Worm (Caenorhabditis elegans) whole organism, L3 larva: ENCODE data around the gene D1046.4.

ENCODE experiments used
- R02D3.7 ChIP-seq: fragments of 150-350 bp; optimal IDR thresholded peaks from 2 replicates; lab custom pipeline; 2014; ENCODE audit warnings: missing biosample characterization, missing genetic modification characterization
- ceh-16 ChIP-seq: sonication (generic microtip); optimal IDR thresholded peaks from 2 replicates; lab custom pipeline; 2017; ENCODE audit warnings: missing biosample characterization, missing genetic modification characterization
- ceh-82 ChIP-seq: fragments of 150-350 bp; optimal IDR thresholded peaks from 2 replicates; lab custom pipeline; 2014; ENCODE audit warnings: missing biosample characterization, missing genetic modification characterization
- ceh-9 ChIP-seq: sonication (generic microtip); optimal IDR thresholded peaks from 2 replicates; lab custom pipeline; 2018; ENCODE audit warnings: missing biosample characterization, missing genetic modification characterization
- egl-27 ChIP-seq: sonication (generic microtip); optimal IDR thresholded peaks from 4 replicates; lab custom pipeline; 2017; ENCODE audit warnings: missing biosample characterization, missing genetic modification reagents, missing genetic modification characterization
- egl-5 ChIP-seq: fragments of 150-350 bp; optimal IDR thresholded peaks from 2 replicates; lab custom pipeline; 2017; ENCODE audit warnings: missing biosample characterization, missing genetic modification reagents, missing genetic modification characterization, inconsistent platforms
- elt-1 ChIP-seq: fragments of 150-350 bp; optimal IDR thresholded peaks from 2 replicates; lab custom pipeline; 2014; ENCODE audit warnings: missing biosample characterization, missing genetic modification characterization
- elt-3 ChIP-seq, 3 experiments: fragments of 150-350 bp in 1 of 3; sonication (generic microtip) in 2 of 3; optimal IDR thresholded peaks; 2 replicates in 2 of 3; 4 replicates in 1 of 3; lab custom pipeline; 2014 to 2017; ENCODE audit warnings: missing biosample characterization in 3 of 3, missing genetic modification characterization in 3 of 3
- eor-1 ChIP-seq, 2 experiments: fragments of 150-350 bp; optimal IDR thresholded peaks; 2 replicates each; lab custom pipeline; 2014 to 2018; ENCODE audit warnings: missing biosample characterization in 2 of 2, missing genetic modification characterization in 2 of 2
- fkh-10 ChIP-seq: sonication (generic microtip); optimal IDR thresholded peaks from 2 replicates; lab custom pipeline; 2017; ENCODE audit warnings: missing biosample characterization, missing genetic modification reagents, missing genetic modification characterization
- fkh-2 ChIP-seq: fragments of 150-350 bp; optimal IDR thresholded peaks from 2 replicates; lab custom pipeline; 2014; ENCODE audit warnings: missing biosample characterization, missing genetic modification reagents, missing genetic modification characterization
- fos-1 ChIP-seq: fragments of 150-350 bp; optimal IDR thresholded peaks from 2 replicates; lab custom pipeline; 2014; ENCODE audit warnings: missing biosample characterization, missing genetic modification characterization
- lin-39 ChIP-seq: fragments of 150-350 bp; optimal IDR thresholded peaks from 2 replicates; lab custom pipeline; 2018; ENCODE audit warnings: missing biosample characterization, missing genetic modification reagents, missing genetic modification characterization
- mml-1 ChIP-seq: fragments of 150-350 bp; sonication (generic microtip); optimal IDR thresholded peaks from 3 replicates; lab custom pipeline; 2014; ENCODE audit warnings: missing biosample characterization, missing genetic modification characterization
- nfya-1 ChIP-seq: sonication (generic microtip); optimal IDR thresholded peaks from 2 replicates; lab custom pipeline; 2017; ENCODE audit warnings: missing genetic modification characterization, mild to moderate bottlenecking, missing compliant biosample characterization, antibody characterized with exemption, moderate library complexity; ENCODE audit not compliant: insufficient read depth
- nhr-11 ChIP-seq: fragments of 150-350 bp; optimal IDR thresholded peaks from 2 replicates; lab custom pipeline; 2014; ENCODE audit warnings: missing biosample characterization, missing genetic modification characterization
- nhr-12 ChIP-seq: fragments of 150-350 bp; optimal IDR thresholded peaks from 2 replicates; lab custom pipeline; 2014; ENCODE audit warnings: missing biosample characterization, missing genetic modification characterization
- nhr-23 ChIP-seq: fragments of 150-350 bp; optimal IDR thresholded peaks from 2 replicates; lab custom pipeline; 2014; ENCODE audit warnings: missing biosample characterization, missing genetic modification reagents, missing genetic modification characterization
- nhr-237 ChIP-seq: fragments of 150-350 bp; optimal IDR thresholded peaks from 2 replicates; lab custom pipeline; 2014; ENCODE audit warnings: missing biosample characterization, missing genetic modification characterization
- nhr-25 ChIP-seq: sonication (generic microtip); optimal IDR thresholded peaks from 2 replicates; lab custom pipeline; 2017; ENCODE audit warnings: missing biosample characterization, missing genetic modification characterization
- nhr-28 ChIP-seq: fragments of 150-350 bp; optimal IDR thresholded peaks from 2 replicates; lab custom pipeline; 2014; ENCODE audit warnings: missing biosample characterization, missing genetic modification characterization
- nhr-43 ChIP-seq: sonication (generic microtip); optimal IDR thresholded peaks from 2 replicates; lab custom pipeline; 2016; ENCODE audit warnings: mild to moderate bottlenecking, missing genetic modification characterization, missing compliant biosample characterization; ENCODE audit not compliant: poor library complexity, severe bottlenecking
- nhr-67 ChIP-seq: fragments of 150-350 bp; optimal IDR thresholded peaks from 2 replicates; lab custom pipeline; 2014; ENCODE audit warnings: missing biosample characterization, missing genetic modification characterization
- nhr-76 ChIP-seq: fragments of 150-350 bp; sonication (generic microtip); optimal IDR thresholded peaks from 5 replicates; lab custom pipeline; 2014; ENCODE audit warnings: missing biosample characterization, missing genetic modification characterization
- nhr-77 ChIP-seq: fragments of 150-350 bp; optimal IDR thresholded peaks from 2 replicates; lab custom pipeline; 2014; ENCODE audit warnings: missing biosample characterization, missing genetic modification characterization
- pha-4 ChIP-seq: fragments of 150-350 bp; optimal IDR thresholded peaks from 2 replicates; lab custom pipeline; 2014; ENCODE audit warnings: missing biosample characterization, missing genetic modification reagents, missing genetic modification characterization
- tbx-2 ChIP-seq: sonication (generic microtip); optimal IDR thresholded peaks from 2 replicates; lab custom pipeline; 2016; ENCODE audit warnings: mild to moderate bottlenecking, missing genetic modification characterization, missing compliant biosample characterization
- unc-39 ChIP-seq: sonication (generic microtip); optimal IDR thresholded peaks from 4 replicates; lab custom pipeline; 2017; ENCODE audit warnings: missing biosample characterization, missing genetic modification characterization
- unc-62 ChIP-seq: fragments of 150-350 bp; sonication (generic microtip); optimal IDR thresholded peaks from 4 replicates; lab custom pipeline; 2014; ENCODE audit warnings: missing biosample characterization, missing genetic modification reagents, missing genetic modification characterization
- ztf-11 ChIP-seq: fragments of 150-350 bp; optimal IDR thresholded peaks from 2 replicates; lab custom pipeline; 2014; ENCODE audit warnings: missing biosample characterization, missing genetic modification characterization
- ztf-4 ChIP-seq: fragments of 150-350 bp; optimal IDR thresholded peaks from 2 replicates; lab custom pipeline; 2014; ENCODE audit warnings: missing biosample characterization, missing genetic modification characterization

D1046.4 gene

DNA sequence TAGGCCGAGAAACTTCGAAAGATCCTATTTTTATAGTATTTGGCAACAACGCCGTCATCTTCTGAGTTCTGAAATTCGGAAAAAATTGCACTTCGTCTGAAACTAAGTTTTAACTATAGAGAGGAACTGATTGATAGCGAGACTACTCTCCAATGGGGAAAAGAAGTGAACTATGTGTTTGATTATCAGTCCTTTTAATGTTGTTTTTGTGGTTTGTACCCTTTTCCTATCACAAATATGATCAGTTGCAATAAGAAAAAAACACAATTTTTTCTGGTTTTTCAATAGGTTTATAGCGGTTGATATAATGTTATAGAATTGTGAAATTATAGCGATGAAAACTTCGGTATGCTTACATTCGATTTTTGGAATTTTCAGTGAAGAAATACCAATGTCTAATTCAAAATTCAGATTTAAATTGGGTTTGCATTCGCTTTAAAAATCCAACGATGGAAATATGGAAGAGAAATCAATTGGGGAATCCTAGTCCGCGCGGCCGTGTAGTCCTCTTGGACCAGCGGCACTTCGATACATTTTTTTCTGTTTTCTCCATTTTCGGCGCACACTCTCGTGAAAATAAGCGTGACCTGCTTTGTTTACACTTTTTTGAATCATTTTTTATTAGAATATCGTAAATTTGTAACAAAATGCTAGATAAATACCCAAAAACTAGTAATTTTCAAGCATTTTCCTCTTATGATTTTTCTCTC, 39.7 kb downstream of the D1046.4 start, which contains the start of gene C53B4.3 (continued):
- TF ChIP-seq nhr-76 (tag; lab: Kevin White, UChicago) (no peak), unc-62 (GFP tag; lab: Kevin White, UChicago) (no peak), lin-39 (tag; lab: Kevin White, UChicago) (no peak), ztf-11 (no peak), nhr-12 (no peak), R02D3.7 (tag; lab: Kevin White, UChicago) (no peak), pha-4 (tag; lab: Kevin White, UChicago) (peak; percentile 72), elt-1 (no peak), nhr-43 (tag; lab: Kevin White, UChicago) (peak; percentile 92), fos-1 (tag; lab: Kevin White, UChicago) (no peak), nhr-23 (tag; lab: Kevin White, UChicago) (peak; percentile 60), nhr-25 (tag; lab: Kevin White, UChicago) (peak; percentile 52)
- TF ChIP-seq, all 47 proteins: peak for 12

DNA sequence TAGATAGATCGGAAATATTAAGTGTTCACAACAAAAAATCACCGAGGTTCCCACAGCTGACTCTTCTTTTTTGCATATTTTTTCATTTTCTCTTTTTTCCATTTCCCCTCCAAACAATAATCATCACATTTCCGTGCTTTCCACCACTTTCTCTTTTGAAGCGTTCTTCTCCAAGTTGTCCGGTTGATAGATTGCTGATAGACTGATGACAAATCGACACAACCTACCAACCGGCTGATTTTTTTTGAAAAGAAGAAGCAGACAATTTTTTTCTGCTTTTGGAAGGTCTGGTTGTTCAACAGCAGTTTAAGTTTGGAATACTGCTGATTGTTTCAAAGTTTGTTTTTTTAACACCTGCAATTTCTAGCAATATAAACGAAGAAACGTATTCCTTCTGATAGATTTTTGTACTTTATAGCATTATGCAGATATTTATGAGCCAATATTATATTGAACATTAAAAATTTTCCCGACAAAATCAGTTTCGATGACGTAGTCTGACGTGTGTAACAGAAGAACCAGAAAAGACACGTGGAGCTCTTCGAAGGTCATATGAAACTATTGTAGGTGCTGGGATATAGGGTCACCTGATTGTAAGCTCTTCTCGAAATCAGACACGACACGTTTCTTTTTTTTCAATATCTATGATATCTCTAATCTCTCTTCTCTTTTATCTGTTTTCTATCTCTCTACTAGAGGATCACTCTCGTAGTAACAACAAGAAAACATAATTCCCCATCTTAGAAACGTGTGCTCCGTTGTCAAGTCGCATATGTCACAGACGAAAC, 41.1 kb downstream of the D1046.4 start:
- TF ChIP-seq nfya-1 (tag; lab: Kevin White, UChicago) (peak; percentile 30), nhr-11 (tag; lab: Kevin White, UChicago) (no peak)

DNA sequence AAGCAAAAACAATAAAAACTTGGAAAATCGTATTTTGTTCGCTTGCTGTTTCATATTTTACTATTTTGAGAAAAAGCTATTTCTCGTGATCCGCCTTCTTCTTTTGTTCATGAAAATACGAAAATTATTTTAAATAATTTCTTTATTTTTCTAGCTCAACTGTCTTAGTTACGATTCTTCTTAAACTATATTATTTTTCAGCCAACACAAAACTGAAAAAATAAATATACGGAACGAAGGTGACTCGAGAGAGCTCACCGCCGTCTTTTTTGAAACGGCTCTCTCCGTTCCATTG, 41.6 kb downstream of the D1046.4 start, which contains the start of gene pdzd-8:
Gene pdzd-8 (plus strand): TSS at position 196 of the 295 bp plus-strand sequence.
- no peak for TF ChIP-seq ztf-4
- TF ChIP-seq egl-5 (tag; lab: Kevin White, UChicago): no peak
- TF ChIP-seq ceh-16 (tag; lab: Kevin White, UChicago): no peak
- TF ChIP-seq nhr-28 (tag; lab: Kevin White, UChicago): no peak
- no peak for TF ChIP-seq unc-62 (GFP tag; lab: Kevin White, UChicago)
- TF ChIP-seq fkh-10: no peak
- no peak for TF ChIP-seq fkh-2 (tag; lab: Kevin White, UChicago)
- TF ChIP-seq elt-3 (tag; optimal IDR thresholded peaks at IDR 0.05; lab: Kevin White, UChicago): no peak
- no peak for TF ChIP-seq elt-1
- TF ChIP-seq unc-39: no peak
- TF ChIP-seq R02D3.7 (tag; lab: Kevin White, UChicago): no peak
- no peak for TF ChIP-seq nhr-76 (tag; lab: Kevin White, UChicago)
- no peak for TF ChIP-seq egl-27
- no peak for TF ChIP-seq ceh-82 (tag; lab: Kevin White, UChicago)
- no peak for TF ChIP-seq mml-1 (tag; lab: Kevin White, UChicago)
- TF ChIP-seq ztf-11: no peak
- TF ChIP-seq nhr-67 (tag; lab: Kevin White, UChicago): no peak
- no peak for TF ChIP-seq nhr-43 (tag; lab: Kevin White, UChicago)
- no peak for TF ChIP-seq tbx-2
- TF ChIP-seq nhr-237 (tag; lab: Kevin White, UChicago): no peak
- TF ChIP-seq, all 47 proteins: peak for 0

DNA sequence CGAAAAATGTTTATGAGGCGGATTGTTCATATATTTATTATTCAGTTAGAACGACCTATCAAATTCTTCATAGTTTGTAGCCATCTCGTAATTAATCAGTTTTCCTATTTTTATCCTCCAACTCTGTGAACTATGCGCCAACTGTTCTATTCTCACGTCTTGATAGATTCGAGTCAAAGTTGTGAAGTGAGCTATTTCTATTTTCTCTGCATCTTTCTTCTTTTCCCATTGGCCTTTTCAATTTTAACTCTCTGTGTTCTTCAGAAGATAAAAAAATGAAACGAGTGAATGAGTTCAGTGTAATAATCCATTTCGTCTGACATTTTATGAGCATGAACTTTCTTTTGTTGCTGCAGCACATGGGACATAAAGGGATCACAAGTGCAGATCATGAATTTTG, 44.4 kb downstream of the D1046.4 start:
- no peak for TF ChIP-seq eor-1 (tag; optimal IDR thresholded peaks at IDR 0.05; lab: Kevin White, UChicago)
- no peak for TF ChIP-seq ceh-9 (tag; lab: Kevin White, UChicago)
- no peak for TF ChIP-seq ceh-16 (tag; lab: Kevin White, UChicago)
- no peak for TF ChIP-seq egl-27
- TF ChIP-seq nhr-11 (tag; lab: Kevin White, UChicago): peak; percentile 17
- no peak for TF ChIP-seq nhr-28 (tag; lab: Kevin White, UChicago)
- no peak for TF ChIP-seq nhr-77 (tag; lab: Kevin White, UChicago)
- TF ChIP-seq ztf-4: no peak
- TF ChIP-seq nfya-1 (tag; lab: Kevin White, UChicago): peak; percentile 7
- TF ChIP-seq fos-1 (tag; lab: Kevin White, UChicago): no peak
- TF ChIP-seq, all 47 proteins: peak for 2
